Fruit fly (Drosophila melanogaster) whole organism, wandering third instar larva: Measurements from ENCODE around the gene Argl.

Source experiments
- Jra ChIP-seq: sonication (Bioruptor generic); optimal IDR thresholded peaks from 2 replicates; lab custom pipeline; 2016; ENCODE audit warnings: missing biosample characterization, missing genetic modification characterization
- OdsH ChIP-seq: fragments of 200-800 bp; sonication (Bioruptor generic); optimal IDR thresholded peaks from 2 replicates; lab custom pipeline; 2016; ENCODE audit warnings: missing biosample characterization, mild to moderate bottlenecking, missing genetic modification characterization

- TF ChIP-seq OdsH (GFP tag; lab: Kevin White, UChicago) (no peak), Jra (GFP tag; lab: Kevin White, UChicago) (no peak)
Measured at dm6 chr2L:8940680-8941079, 1.2 kb downstream of the Argl start.
